Worm (Caenorhabditis elegans): ENCODE data around the gene srsx-21.
A peak's percentile ranks its signal among the peaks of the same experiment; 100 is the strongest.

The srsx-21 gene

ce11 chrV:9855920-9856852, 18.4 kb downstream of the srsx-21 start (continued):
- TF ChIP-seq lsl-1 (GFP tag; optimal IDR thresholded peaks at IDR 0.05) = no peak
- TF ChIP-seq madf-3 (GFP tag; IDR thresholded peaks at IDR 0.05) = no peak
- no peak for TF ChIP-seq sdz-38 (tag; optimal IDR thresholded peaks at IDR 0.05)
- TF ChIP-seq him-1 (tag; optimal IDR thresholded peaks at IDR 0.05) = no peak
- no peak for TF ChIP-seq pbrm-1 (GFP tag; IDR thresholded peaks at IDR 0.05)
- no peak for TF ChIP-seq Y56A3A.18 (GFP tag; IDR thresholded peaks at IDR 0.05)
- peak; percentile 50 for TF ChIP-seq attf-5 (GFP tag; optimal IDR thresholded peaks at IDR 0.05)
- no peak for TF ChIP-seq mel-28 (tag; optimal IDR thresholded peaks at IDR 0.05; ENCODE audit: borderline replicate concordance)
- TF ChIP-seq rec-8 (tag; optimal IDR thresholded peaks at IDR 0.05) = no peak
- no peak for TF ChIP-seq F55B11.4 (tag; optimal IDR thresholded peaks at IDR 0.05; ENCODE audit: borderline replicate concordance, insufficient read depth)
- no peak for TF ChIP-seq hsf-1 (GFP tag; IDR thresholded peaks at IDR 0.05)
- TF ChIP-seq Y67H2A.10 (GFP tag; conservative IDR thresholded peaks at IDR 0.05) = no peak
- TF ChIP-seq mcd-1 (GFP tag; IDR thresholded peaks at IDR 0.05) = peak; percentile 64
- no peak for TF ChIP-seq hrde-1 (tag; optimal IDR thresholded peaks at IDR 0.05; ENCODE audit: borderline replicate concordance)
- no peak for TF ChIP-seq ceh-58 (GFP tag; IDR thresholded peaks at IDR 0.05)
- no peak for TF ChIP-seq cebp-2 (GFP tag; IDR thresholded peaks at IDR 0.05)
- TF ChIP-seq lag-1 (GFP tag; IDR thresholded peaks at IDR 0.05) = no peak
- TF ChIP-seq F22D6.2 (tag; optimal IDR thresholded peaks at IDR 0.05) = no peak
- no peak for TF ChIP-seq nhr-27 (tag; optimal IDR thresholded peaks at IDR 0.05)
- TF ChIP-seq zfh-2 (GFP tag; conservative IDR thresholded peaks at IDR 0.05) = 0 out of 2 replicates have a peak, but pooled peaks have one; percentile 16
- TF ChIP-seq sea-2 (GFP tag; IDR thresholded peaks at IDR 0.05) = no peak
- TF ChIP-seq rcor-1 (GFP tag; IDR thresholded peaks at IDR 0.05) = no peak

ce11 chrV:9856978-9857377, 19.2 kb downstream of the srsx-21 start:
- no peak for TF ChIP-seq K12H6.12 (tag; optimal IDR thresholded peaks at IDR 0.05)
- no peak for TF ChIP-seq Y95B8A.8 (GFP tag; IDR thresholded peaks at IDR 0.05)
- TF ChIP-seq madf-3 (GFP tag; IDR thresholded peaks at IDR 0.05) = no peak
- no peak for TF ChIP-seq dpl-1 (GFP tag; optimal IDR thresholded peaks at IDR 0.05)
- no peak for TF ChIP-seq K11D2.4 (GFP tag; IDR thresholded peaks at IDR 0.05)
- no peak for TF ChIP-seq dpff-1 (tag; optimal IDR thresholded peaks at IDR 0.05)
- TF ChIP-seq ceh-79 (tag; optimal IDR thresholded peaks at IDR 0.05) = no peak
- TF ChIP-seq Y53F4B.3 (GFP tag; IDR thresholded peaks at IDR 0.05) = no peak
- no peak for TF ChIP-seq mes-4 (tag; optimal IDR thresholded peaks at IDR 0.05)
- no peak for TF ChIP-seq ceh-40 (GFP tag; IDR thresholded peaks at IDR 0.05)
- no peak for TF ChIP-seq ccch-3 (GFP tag; optimal IDR thresholded peaks at IDR 0.05)
- no peak for TF ChIP-seq F22D6.2 (tag; optimal IDR thresholded peaks at IDR 0.05)
- TF ChIP-seq die-1 (tag; optimal IDR thresholded peaks at IDR 0.05) = no peak
- TF ChIP-seq F57C9.4 (tag; optimal IDR thresholded peaks at IDR 0.05) = no peak
- no peak for TF ChIP-seq nhr-90 (tag; optimal IDR thresholded peaks at IDR 0.05)
- TF ChIP-seq lir-1 (GFP tag; conservative IDR thresholded peaks at IDR 0.05) = no peak
- TF ChIP-seq ceh-91 (GFP tag; IDR thresholded peaks at IDR 0.05) = no peak
